Worm (Caenorhabditis elegans) whole organism, late embryonic: ENCODE measurements around the gene B0361.14.

ENCODE experiments used
- F13H6.1 ChIP-seq: sonication (generic microtip); optimal IDR thresholded peaks from 2 replicates; lab custom pipeline; 2016; ENCODE audit warnings: missing genetic modification characterization, missing compliant biosample characterization
- K02D7.2 ChIP-seq: sonication (generic microtip); optimal IDR thresholded peaks from 2 replicates; lab custom pipeline; 2017; ENCODE audit warnings: mild to moderate bottlenecking, missing genetic modification characterization, missing compliant biosample characterization
- K09A11.1 ChIP-seq: sonication (generic microtip); optimal IDR thresholded peaks from 2 replicates; lab custom pipeline; 2017; ENCODE audit warnings: antibody characterized with exemption, mild to moderate bottlenecking, missing genetic modification characterization, missing compliant biosample characterization; ENCODE audit not compliant: insufficient read depth
- T23F11.4 ChIP-seq: fragments of 200-800 bp; sonication (Bioruptor generic); optimal IDR thresholded peaks from 2 replicates; lab custom pipeline; 2018; ENCODE audit warnings: mild to moderate bottlenecking, missing genetic modification characterization, missing compliant biosample characterization
- Y22D7AL.16 ChIP-seq: sonication (generic microtip); optimal IDR thresholded peaks from 2 replicates; lab custom pipeline; 2016; ENCODE audit warnings: missing genetic modification characterization, missing compliant biosample characterization
- ceh-14 ChIP-seq: sonication (generic microtip); optimal IDR thresholded peaks from 2 replicates; lab custom pipeline; 2016; ENCODE audit warnings: missing genotype, missing genetic modification characterization, missing compliant biosample characterization
- ceh-18 ChIP-seq: sonication (generic microtip); optimal IDR thresholded peaks from 2 replicates; lab custom pipeline; 2016; ENCODE audit warnings: missing genetic modification characterization, missing compliant biosample characterization
- ceh-19 ChIP-seq: fragments of 200-800 bp; sonication (Bioruptor generic); optimal IDR thresholded peaks from 2 replicates; lab custom pipeline; 2018; ENCODE audit warnings: mild to moderate bottlenecking, missing genetic modification characterization, missing compliant biosample characterization
- ceh-24 ChIP-seq: sonication (generic microtip); optimal IDR thresholded peaks from 2 replicates; lab custom pipeline; 2016; ENCODE audit warnings: mild to moderate bottlenecking, missing genetic modification characterization, missing compliant biosample characterization
- ceh-30 ChIP-seq: fragments of 150-350 bp; optimal IDR thresholded peaks from 2 replicates; lab custom pipeline; 2014; ENCODE audit warnings: missing biosample characterization, missing genetic modification characterization
- ceh-45 ChIP-seq: fragments of 200-800 bp; sonication (Bioruptor generic); IDR thresholded peaks from 2 replicates; pipeline ENCODE4 v1.3.6; 2022; ENCODE audit warnings: missing genetic modification reagents, missing genetic modification characterization, missing compliant biosample characterization
- ceh-6 ChIP-seq: fragments of 200-800 bp; sonication (Bioruptor generic); optimal IDR thresholded peaks from 2 replicates; lab custom pipeline; 2018; ENCODE audit warnings: mild to moderate bottlenecking, missing genetic modification characterization, missing compliant biosample characterization
- che-1 ChIP-seq: sonication (generic microtip); optimal IDR thresholded peaks from 2 replicates; lab custom pipeline; 2016; ENCODE audit warnings: mild to moderate bottlenecking, missing genetic modification characterization, missing compliant biosample characterization
- dmd-4 ChIP-seq: sonication (generic microtip); optimal IDR thresholded peaks from 2 replicates; lab custom pipeline; 2016; ENCODE audit warnings: borderline replicate concordance, missing genetic modification characterization, missing compliant biosample characterization
- dve-1 ChIP-seq: sonication (generic microtip); optimal IDR thresholded peaks from 2 replicates; lab custom pipeline; 2017; ENCODE audit warnings: antibody characterized with exemption, mild to moderate bottlenecking, missing genetic modification characterization, missing compliant biosample characterization
- elt-2 ChIP-seq: sonication (generic microtip); optimal IDR thresholded peaks from 2 replicates; lab custom pipeline; 2016; ENCODE audit warnings: missing genetic modification reagents, missing genetic modification characterization, missing compliant biosample characterization
- elt-4 ChIP-seq: sonication (generic microtip); optimal IDR thresholded peaks from 2 replicates; lab custom pipeline; 2016; ENCODE audit warnings: missing genetic modification characterization, missing compliant biosample characterization
- eyg-1 ChIP-seq: sonication (generic microtip); optimal IDR thresholded peaks from 2 replicates; lab custom pipeline; 2016; ENCODE audit warnings: missing genotype, missing genetic modification characterization, missing compliant biosample characterization
- fax-1 ChIP-seq: sonication (generic microtip); optimal IDR thresholded peaks from 2 replicates; lab custom pipeline; 2016; ENCODE audit warnings: missing genotype, missing genetic modification characterization, missing compliant biosample characterization
- fkh-10 ChIP-seq: fragments of 150-350 bp; optimal IDR thresholded peaks from 2 replicates; lab custom pipeline; 2014; ENCODE audit warnings: missing biosample characterization, missing genetic modification reagents, missing genetic modification characterization
- gmeb-2 ChIP-seq: sonication (generic microtip); optimal IDR thresholded peaks from 2 replicates; lab custom pipeline; 2016; ENCODE audit warnings: missing genetic modification characterization, inconsistent platforms, missing compliant biosample characterization
- hlh-15 ChIP-seq: sonication (generic microtip); optimal IDR thresholded peaks from 2 replicates; lab custom pipeline; 2016; ENCODE audit warnings: missing genetic modification characterization, missing compliant biosample characterization
- hlh-6 ChIP-seq: sonication (generic microtip); optimal IDR thresholded peaks from 2 replicates; lab custom pipeline; 2016; ENCODE audit warnings: missing genotype, missing genetic modification characterization, missing compliant biosample characterization
- lin-11 ChIP-seq: fragments of 200-800 bp; sonication (Bioruptor generic); optimal IDR thresholded peaks from 2 replicates; lab custom pipeline; 2018; ENCODE audit warnings: mild to moderate bottlenecking, missing genetic modification characterization, missing compliant biosample characterization
- madf-2 ChIP-seq: sonication (generic microtip); optimal IDR thresholded peaks from 2 replicates; lab custom pipeline; 2017; ENCODE audit warnings: missing genetic modification characterization, missing compliant biosample characterization
- nhr-11 ChIP-seq: fragments of 150-350 bp; optimal IDR thresholded peaks from 2 replicates; lab custom pipeline; 2014; ENCODE audit warnings: missing biosample characterization, missing genetic modification characterization
- nhr-232 ChIP-seq: sonication (generic microtip); optimal IDR thresholded peaks from 2 replicates; lab custom pipeline; 2016; ENCODE audit warnings: missing genetic modification characterization, missing compliant biosample characterization
- pat-9 ChIP-seq: fragments of 200-800 bp; sonication (Bioruptor generic); optimal IDR thresholded peaks from 2 replicates; lab custom pipeline; 2018; ENCODE audit warnings: mild to moderate bottlenecking, missing genetic modification characterization, moderate library complexity, missing compliant biosample characterization
- pax-1 ChIP-seq: fragments of 150-350 bp; optimal IDR thresholded peaks from 2 replicates; lab custom pipeline; 2014; ENCODE audit warnings: missing biosample characterization, missing genetic modification characterization
- pha-2 ChIP-seq: sonication (generic microtip); optimal IDR thresholded peaks from 2 replicates; lab custom pipeline; 2017; ENCODE audit warnings: mild to moderate bottlenecking, missing genetic modification characterization, missing compliant biosample characterization
- sdc-2 ChIP-seq: sonication (generic microtip); optimal IDR thresholded peaks from 2 replicates; lab custom pipeline; 2016; ENCODE audit warnings: missing genotype, missing genetic modification characterization, missing compliant biosample characterization
- sox-2 ChIP-seq: fragments of 200-800 bp; sonication (Bioruptor generic); IDR thresholded peaks from 2 replicates; pipeline ENCODE4 v1.3.6; 2022; ENCODE audit warnings: missing genetic modification reagents, missing genetic modification characterization, missing compliant biosample characterization
- sox-4 ChIP-seq: sonication (generic microtip); optimal IDR thresholded peaks from 2 replicates; lab custom pipeline; 2017; ENCODE audit warnings: mild to moderate bottlenecking, missing genetic modification characterization, inconsistent platforms, missing compliant biosample characterization
- tbx-2 ChIP-seq: sonication (generic microtip); optimal IDR thresholded peaks from 2 replicates; lab custom pipeline; 2016; ENCODE audit warnings: missing genetic modification characterization, missing compliant biosample characterization
- tbx-7 ChIP-seq: sonication (generic microtip); optimal IDR thresholded peaks from 2 replicates; lab custom pipeline; 2016; ENCODE audit warnings: missing genotype, missing genetic modification characterization, missing compliant biosample characterization
- ttx-3 ChIP-seq: sonication (generic microtip); optimal IDR thresholded peaks from 2 replicates; lab custom pipeline; 2016; ENCODE audit warnings: missing genetic modification reagents, missing genetic modification characterization, missing compliant biosample characterization
- unc-3 ChIP-seq, 2 experiments: fragments of 200-800 bp in 1 of 2; sonication (Bioruptor generic) in 1 of 2; sonication (generic microtip) in 1 of 2; conservative IDR thresholded peaks in 1 of 2; optimal IDR thresholded peaks in 1 of 2; 2 replicates each; pipeline versions ENCODE4 v1.3.6 to Lab custom; 2016 to 2022; ENCODE audit warnings: missing compliant biosample characterization in 2 of 2, missing genetic modification characterization in 2 of 2, missing genetic modification reagents in 1 of 2
- unc-42 ChIP-seq: sonication (generic microtip); optimal IDR thresholded peaks from 2 replicates; lab custom pipeline; 2016; ENCODE audit warnings: missing genotype, missing genetic modification characterization, missing compliant biosample characterization
- unc-55 ChIP-seq: sonication (generic microtip); optimal IDR thresholded peaks from 2 replicates; lab custom pipeline; 2017; ENCODE audit warnings: missing biosample characterization, missing genetic modification reagents, missing genetic modification characterization
- ztf-16 ChIP-seq: sonication (generic microtip); optimal IDR thresholded peaks from 2 replicates; lab custom pipeline; 2017; ENCODE audit warnings: missing genetic modification characterization, missing compliant biosample characterization

The B0361.14 gene

DNA sequence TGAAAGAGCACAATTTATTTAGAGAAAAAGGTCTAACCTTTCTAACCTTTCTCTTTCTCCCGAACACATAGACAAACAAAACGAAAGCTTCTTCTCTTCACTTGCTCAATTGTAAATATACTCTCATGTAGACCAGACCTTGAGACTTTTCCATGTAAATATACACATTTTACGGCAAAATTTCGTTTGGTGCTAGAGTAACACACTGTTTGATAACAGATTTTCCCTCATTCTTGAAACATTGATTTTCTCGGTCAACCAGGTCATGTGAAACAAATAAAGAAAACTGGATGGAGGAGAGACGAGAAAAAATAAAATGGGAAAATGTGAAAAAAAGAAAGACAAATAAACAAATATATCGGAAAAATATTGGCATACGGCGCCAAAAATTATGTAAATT, 22.7 kb upstream of the B0361.14 start:
- no peak for TF ChIP-seq tbx-7 (tag; lab: Kevin White, UChicago)
- no peak for TF ChIP-seq eyg-1 (tag; lab: Kevin White, UChicago)
- no peak for TF ChIP-seq pha-2
- TF ChIP-seq fax-1 (tag; lab: Kevin White, UChicago), result no peak
- TF ChIP-seq hlh-6 (tag; lab: Kevin White, UChicago), result no peak
- TF ChIP-seq sdc-2 (tag; lab: Kevin White, UChicago), result no peak
- no peak for TF ChIP-seq lin-11 (tag; lab: Kevin White, UChicago)
- TF ChIP-seq nhr-11, result no peak
- no peak for TF ChIP-seq sox-2 (GFP tag; lab: Robert Waterston, UW)
- TF ChIP-seq madf-2 (tag; lab: Kevin White, UChicago), result no peak
- TF ChIP-seq ceh-30, result no peak
- TF ChIP-seq unc-55 (GFP tag; lab: Kevin White, UChicago), result no peak
- TF ChIP-seq K02D7.2, result no peak
- no peak for TF ChIP-seq ttx-3 (tag; lab: Kevin White, UChicago)

DNA sequence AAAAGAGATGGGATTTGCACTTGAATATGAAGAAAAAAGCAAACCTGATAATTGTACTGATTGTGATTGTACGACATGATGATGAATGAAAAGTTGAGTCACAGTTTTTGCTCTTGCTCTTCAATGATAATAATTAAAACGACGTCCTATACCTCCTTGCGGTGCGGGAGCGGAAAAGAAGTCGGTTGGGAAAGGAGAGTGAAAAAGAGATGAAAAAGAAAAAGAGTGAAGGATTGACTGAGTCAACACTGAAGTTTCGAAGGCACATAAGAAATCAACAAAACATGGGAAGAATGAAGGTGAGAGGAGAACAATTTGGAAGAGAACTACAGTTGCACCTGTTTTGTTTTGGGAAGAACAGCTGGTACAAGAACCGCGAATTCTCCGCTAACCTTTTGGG, 20.1 kb upstream of the B0361.14 start, which contains the start of gene F56C9.8:
TSS of gene F56C9.8 (minus strand) at position 120 of the 400 bp plus-strand sequence.
- no peak for TF ChIP-seq che-1
- TF ChIP-seq gmeb-2 (tag; lab: Kevin White, UChicago), result no peak
- no peak for TF ChIP-seq ceh-45 (GFP tag; lab: Robert Waterston, UW)
- TF ChIP-seq F13H6.1 (tag; lab: Kevin White, UChicago), result no peak
- no peak for TF ChIP-seq unc-42 (tag; lab: Kevin White, UChicago)
- TF ChIP-seq ztf-16 (tag; lab: Kevin White, UChicago), result no peak
- TF ChIP-seq T23F11.4 (GFP tag; lab: Kevin White, UChicago), result no peak
- no peak for TF ChIP-seq elt-2
- TF ChIP-seq ceh-14 (tag; lab: Kevin White, UChicago), result no peak
- no peak for TF ChIP-seq ceh-6
- TF ChIP-seq hlh-6 (tag; lab: Kevin White, UChicago), result no peak
- no peak for TF ChIP-seq pha-2
- TF ChIP-seq pat-9 (tag; lab: Kevin White, UChicago), result no peak
- no peak for TF ChIP-seq ttx-3 (tag; lab: Kevin White, UChicago)
- no peak for TF ChIP-seq tbx-2 (tag; lab: Kevin White, UChicago)
- no peak for TF ChIP-seq ceh-18

DNA sequence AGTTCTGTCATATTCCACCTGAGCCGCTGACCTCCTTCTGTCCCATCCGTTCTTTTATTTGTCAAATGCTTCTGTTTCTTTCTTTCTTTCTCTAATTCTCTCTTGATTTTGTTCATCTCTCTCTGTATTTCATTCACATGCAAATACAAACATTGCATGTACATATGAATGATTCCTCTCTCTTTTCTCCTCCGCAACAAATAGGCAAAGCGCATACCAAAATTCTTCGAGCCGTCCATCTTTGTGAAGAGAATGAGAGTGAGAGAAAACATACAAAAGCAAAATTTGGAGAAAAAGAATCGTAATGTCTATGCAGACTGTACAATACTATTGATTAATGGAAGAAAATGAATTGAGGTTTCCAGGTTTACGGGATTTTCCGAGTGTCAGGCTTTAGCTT, 18.0 kb upstream of the B0361.14 start:
- no peak for TF ChIP-seq pat-9 (tag; lab: Kevin White, UChicago)
- TF ChIP-seq pax-1 (tag; lab: Kevin White, UChicago), result peak; percentile 14
- peak; percentile 33 for TF ChIP-seq ceh-19

DNA sequence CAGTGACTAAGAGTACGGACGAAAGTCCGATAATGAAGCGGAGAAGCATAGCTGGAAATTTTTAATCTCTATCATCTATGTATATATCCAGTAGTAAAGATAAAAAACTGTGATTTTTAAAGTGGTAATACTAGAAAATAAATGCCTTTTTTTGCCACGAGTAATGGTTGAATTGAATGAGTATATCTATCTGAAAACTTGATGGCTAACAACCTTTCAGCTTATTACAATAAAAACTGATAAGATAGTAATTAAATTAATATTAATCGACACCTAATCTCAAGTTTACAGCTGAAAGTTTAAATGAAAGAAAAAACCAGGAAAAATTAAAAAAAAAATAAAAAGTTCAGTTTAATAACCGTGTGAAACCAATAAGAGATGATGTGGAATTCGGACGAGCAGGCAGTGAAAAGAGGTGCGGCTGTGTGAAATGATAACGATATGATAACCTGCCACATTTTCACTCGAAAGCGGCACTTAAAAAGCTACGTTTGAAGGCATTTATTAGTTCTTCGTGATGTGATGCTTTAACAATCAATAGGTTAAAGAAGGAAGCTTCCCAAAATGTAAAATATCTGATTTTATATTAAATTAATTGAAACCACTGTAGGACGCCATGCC, 15.7 kb upstream of the B0361.14 start, which contains the start of gene nspg-6:
TSS of gene nspg-6 (minus strand) at position 51 of the 621 bp plus-strand sequence.
- TF ChIP-seq ceh-14 (tag; lab: Kevin White, UChicago) (no peak), sox-4 (tag; lab: Kevin White, UChicago) (no peak), Y22D7AL.16 (tag; lab: Kevin White, UChicago) (no peak), T23F11.4 (GFP tag; lab: Kevin White, UChicago) (no peak), ceh-24 (tag; lab: Kevin White, UChicago) (no peak), K09A11.1 (tag; lab: Kevin White, UChicago) (no peak), elt-4 (no peak), ceh-19 (no peak), ceh-6 (no peak), pat-9 (tag; lab: Kevin White, UChicago) (no peak), unc-42 (tag; lab: Kevin White, UChicago) (no peak), elt-2 (no peak), ceh-45 (GFP tag; lab: Robert Waterston, UW) (no peak), dmd-4 (tag; lab: Kevin White, UChicago) (no peak), dve-1 (tag; lab: Kevin White, UChicago) (no peak), fkh-10 (GFP tag; lab: Kevin White, UChicago) (no peak), unc-3 (GFP tag; conservative IDR thresholded peaks at IDR 0.05; lab: Robert Waterston, UW) (no peak), unc-3 (tag; optimal IDR thresholded peaks at IDR 0.05; lab: Kevin White, UChicago) (no peak), nhr-232 (tag; lab: Kevin White, UChicago) (no peak), hlh-15 (no peak)
- TF ChIP-seq, all 69 proteins: peak for 0
